Worm (Caenorhabditis elegans) whole organism, L3 larva: ENCODE data around the gene sre-13.

Experiments
- R02D3.7 ChIP-seq: fragments of 150-350 bp; optimal IDR thresholded peaks from 2 replicates; lab custom pipeline; 2014; ENCODE audit warnings: missing biosample characterization, missing genetic modification characterization
- ZK546.5 ChIP-seq: sonication (generic microtip); optimal IDR thresholded peaks from 2 replicates; lab custom pipeline; 2017; ENCODE audit warnings: missing biosample characterization, missing genetic modification characterization
- ama-1 ChIP-seq: fragments of 150-350 bp; optimal IDR thresholded peaks from 2 replicates; lab custom pipeline; 2018
- ceh-16 ChIP-seq: sonication (generic microtip); optimal IDR thresholded peaks from 2 replicates; lab custom pipeline; 2017; ENCODE audit warnings: missing biosample characterization, missing genetic modification characterization
- ceh-28 ChIP-seq: fragments of 150-350 bp; optimal IDR thresholded peaks from 2 replicates; lab custom pipeline; 2014; ENCODE audit warnings: missing biosample characterization, missing genetic modification reagents, missing genetic modification characterization
- ceh-82 ChIP-seq: fragments of 150-350 bp; optimal IDR thresholded peaks from 2 replicates; lab custom pipeline; 2014; ENCODE audit warnings: missing biosample characterization, missing genetic modification characterization
- ceh-9 ChIP-seq: sonication (generic microtip); optimal IDR thresholded peaks from 2 replicates; lab custom pipeline; 2018; ENCODE audit warnings: missing biosample characterization, missing genetic modification characterization
- daf-12 ChIP-seq: fragments of 150-350 bp; optimal IDR thresholded peaks from 2 replicates; lab custom pipeline; 2014; ENCODE audit warnings: missing biosample characterization, missing genetic modification reagents, missing genetic modification characterization
- egl-27 ChIP-seq: sonication (generic microtip); optimal IDR thresholded peaks from 4 replicates; lab custom pipeline; 2017; ENCODE audit warnings: missing biosample characterization, missing genetic modification reagents, missing genetic modification characterization
- elt-1 ChIP-seq: fragments of 150-350 bp; optimal IDR thresholded peaks from 2 replicates; lab custom pipeline; 2014; ENCODE audit warnings: missing biosample characterization, missing genetic modification characterization
- elt-3 ChIP-seq, 3 experiments: fragments of 150-350 bp in 1 of 3; sonication (generic microtip) in 2 of 3; optimal IDR thresholded peaks; 2 replicates in 2 of 3; 4 replicates in 1 of 3; lab custom pipeline; 2014 to 2017; ENCODE audit warnings: missing biosample characterization in 3 of 3, missing genetic modification characterization in 3 of 3
- fkh-10 ChIP-seq: sonication (generic microtip); optimal IDR thresholded peaks from 2 replicates; lab custom pipeline; 2017; ENCODE audit warnings: missing biosample characterization, missing genetic modification reagents, missing genetic modification characterization
- fkh-2 ChIP-seq: fragments of 150-350 bp; optimal IDR thresholded peaks from 2 replicates; lab custom pipeline; 2014; ENCODE audit warnings: missing biosample characterization, missing genetic modification reagents, missing genetic modification characterization
- fos-1 ChIP-seq: fragments of 150-350 bp; optimal IDR thresholded peaks from 2 replicates; lab custom pipeline; 2014; ENCODE audit warnings: missing biosample characterization, missing genetic modification characterization
- jun-1 ChIP-seq: fragments of 150-350 bp; optimal IDR thresholded peaks from 2 replicates; lab custom pipeline; 2014; ENCODE audit warnings: missing biosample characterization, missing genetic modification reagents, missing genetic modification characterization
- lin-15B ChIP-seq: fragments of 150-350 bp; optimal IDR thresholded peaks from 2 replicates; lab custom pipeline; 2014; ENCODE audit warnings: missing biosample characterization, missing genetic modification characterization
- lin-39 ChIP-seq: fragments of 150-350 bp; optimal IDR thresholded peaks from 2 replicates; lab custom pipeline; 2018; ENCODE audit warnings: missing biosample characterization, missing genetic modification reagents, missing genetic modification characterization
- lsy-12 ChIP-seq: sonication (generic microtip); optimal IDR thresholded peaks from 2 replicates; lab custom pipeline; 2016; ENCODE audit warnings: mild to moderate bottlenecking, missing genetic modification characterization, missing compliant biosample characterization
- mdl-1 ChIP-seq: fragments of 150-350 bp; optimal IDR thresholded peaks from 2 replicates; lab custom pipeline; 2014; ENCODE audit warnings: missing biosample characterization, missing genetic modification characterization
- mml-1 ChIP-seq: fragments of 150-350 bp; sonication (generic microtip); optimal IDR thresholded peaks from 3 replicates; lab custom pipeline; 2014; ENCODE audit warnings: missing biosample characterization, missing genetic modification characterization
- nfya-1 ChIP-seq: sonication (generic microtip); optimal IDR thresholded peaks from 2 replicates; lab custom pipeline; 2017; ENCODE audit warnings: missing genetic modification characterization, mild to moderate bottlenecking, missing compliant biosample characterization, antibody characterized with exemption, moderate library complexity; ENCODE audit not compliant: insufficient read depth
- nhr-11 ChIP-seq: fragments of 150-350 bp; optimal IDR thresholded peaks from 2 replicates; lab custom pipeline; 2014; ENCODE audit warnings: missing biosample characterization, missing genetic modification characterization
- nhr-23 ChIP-seq: fragments of 150-350 bp; optimal IDR thresholded peaks from 2 replicates; lab custom pipeline; 2014; ENCODE audit warnings: missing biosample characterization, missing genetic modification reagents, missing genetic modification characterization
- nhr-237 ChIP-seq: fragments of 150-350 bp; optimal IDR thresholded peaks from 2 replicates; lab custom pipeline; 2014; ENCODE audit warnings: missing biosample characterization, missing genetic modification characterization
- nhr-25 ChIP-seq: sonication (generic microtip); optimal IDR thresholded peaks from 2 replicates; lab custom pipeline; 2017; ENCODE audit warnings: missing biosample characterization, missing genetic modification characterization
- nhr-28 ChIP-seq: fragments of 150-350 bp; optimal IDR thresholded peaks from 2 replicates; lab custom pipeline; 2014; ENCODE audit warnings: missing biosample characterization, missing genetic modification characterization
- nhr-43 ChIP-seq: sonication (generic microtip); optimal IDR thresholded peaks from 2 replicates; lab custom pipeline; 2016; ENCODE audit warnings: mild to moderate bottlenecking, missing genetic modification characterization, missing compliant biosample characterization; ENCODE audit not compliant: poor library complexity, severe bottlenecking
- nhr-67 ChIP-seq: fragments of 150-350 bp; optimal IDR thresholded peaks from 2 replicates; lab custom pipeline; 2014; ENCODE audit warnings: missing biosample characterization, missing genetic modification characterization
- nhr-76 ChIP-seq: fragments of 150-350 bp; sonication (generic microtip); optimal IDR thresholded peaks from 5 replicates; lab custom pipeline; 2014; ENCODE audit warnings: missing biosample characterization, missing genetic modification characterization
- nhr-77 ChIP-seq: fragments of 150-350 bp; optimal IDR thresholded peaks from 2 replicates; lab custom pipeline; 2014; ENCODE audit warnings: missing biosample characterization, missing genetic modification characterization
- pha-4 ChIP-seq: fragments of 150-350 bp; optimal IDR thresholded peaks from 2 replicates; lab custom pipeline; 2014; ENCODE audit warnings: missing biosample characterization, missing genetic modification reagents, missing genetic modification characterization
- pqm-1 ChIP-seq: fragments of 150-350 bp; optimal IDR thresholded peaks from 2 replicates; lab custom pipeline; 2017; ENCODE audit warnings: missing biosample characterization, missing genetic modification characterization, inconsistent platforms
- sea-2 ChIP-seq: fragments of 150-350 bp; sonication (generic microtip); optimal IDR thresholded peaks from 4 replicates; lab custom pipeline; 2014; ENCODE audit warnings: missing biosample characterization, missing genetic modification reagents, missing genetic modification characterization
- snpc-4 ChIP-seq: fragments of 150-350 bp; optimal IDR thresholded peaks from 2 replicates; lab custom pipeline; 2014; ENCODE audit warnings: missing biosample characterization, missing genetic modification characterization
- unc-39 ChIP-seq: sonication (generic microtip); optimal IDR thresholded peaks from 4 replicates; lab custom pipeline; 2017; ENCODE audit warnings: missing biosample characterization, missing genetic modification characterization
- unc-62 ChIP-seq: fragments of 150-350 bp; sonication (generic microtip); optimal IDR thresholded peaks from 4 replicates; lab custom pipeline; 2014; ENCODE audit warnings: missing biosample characterization, missing genetic modification reagents, missing genetic modification characterization
- zag-1 ChIP-seq: fragments of 150-350 bp; optimal IDR thresholded peaks from 2 replicates; lab custom pipeline; 2014; ENCODE audit warnings: missing biosample characterization, missing genetic modification characterization

The sre-13 gene

DNA sequence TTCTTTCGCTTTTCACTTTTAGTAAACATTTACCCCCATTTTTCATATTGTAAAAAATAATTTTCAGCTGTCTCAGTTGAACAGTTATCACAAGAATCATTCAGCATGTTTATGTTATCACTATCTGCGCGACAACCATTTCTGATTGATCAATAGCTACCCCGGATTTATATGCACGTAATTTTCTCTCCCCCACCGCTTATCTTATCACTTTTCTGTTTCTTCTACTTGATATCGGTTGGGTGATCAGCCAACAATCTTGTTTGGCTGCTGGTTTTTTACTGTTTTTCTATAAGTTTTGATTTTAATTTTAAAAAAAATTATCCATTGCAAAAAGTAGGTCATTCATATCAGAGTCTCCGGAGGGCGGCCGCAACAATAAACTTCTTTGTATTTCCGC is 38.8 kb downstream of the sre-13 start:
- TF ChIP-seq elt-3 (tag; optimal IDR thresholded peaks at IDR 0.05; lab: Kevin White, UChicago), result peak in 2 of 3 experiments; percentile 90 to 94
- no peak for TF ChIP-seq zag-1
- TF ChIP-seq, all 47 proteins: peak for 1

DNA sequence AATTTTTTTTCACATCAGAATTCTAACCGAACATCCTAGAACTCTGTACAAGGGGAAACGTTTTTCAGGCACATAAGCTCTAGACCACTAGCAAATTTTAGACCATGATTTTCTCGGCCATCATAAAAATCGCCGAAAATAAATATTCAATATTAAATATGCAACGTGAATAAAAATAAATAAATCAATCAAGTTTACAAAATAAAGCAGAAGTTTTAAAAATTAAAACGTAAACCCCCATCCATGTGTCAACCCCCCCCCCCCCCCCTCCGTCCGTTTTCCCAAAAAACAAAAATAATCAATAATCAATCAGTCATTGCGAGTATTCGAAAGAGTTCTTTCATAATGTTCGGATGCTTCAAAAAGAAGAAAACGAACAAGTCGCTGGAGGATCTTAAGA is 43.4 kb downstream of the sre-13 start, which contains the start of gene catp-4:
Gene catp-4 (plus strand): TSS at position 301 of the 400 bp plus-strand sequence.
- TF ChIP-seq lsy-12 (tag; lab: Kevin White, UChicago) (no peak), snpc-4 (tag; lab: Kevin White, UChicago) (no peak), pqm-1 (no peak), unc-39 (tag; lab: Kevin White, UChicago) (no peak), ceh-9 (tag; lab: Kevin White, UChicago) (no peak), nhr-67 (no peak), elt-1 (tag; lab: Kevin White, UChicago) (no peak), jun-1 (tag; lab: Kevin White, UChicago) (no peak), lin-15B (no peak), nhr-23 (tag; lab: Kevin White, UChicago) (no peak), daf-12 (tag; lab: Kevin White, UChicago) (no peak), sea-2 (GFP tag; lab: Kevin White, UChicago) (no peak), R02D3.7 (tag; lab: Kevin White, UChicago) (no peak), nfya-1 (tag; lab: Kevin White, UChicago) (no peak), elt-3 (tag; optimal IDR thresholded peaks at IDR 0.05; lab: Kevin White, UChicago) (no peak), unc-62 (GFP tag; lab: Kevin White, UChicago) (no peak), nhr-43 (tag; lab: Kevin White, UChicago) (no peak), mdl-1 (tag; lab: Kevin White, UChicago) (no peak), lin-39 (tag; lab: Kevin White, UChicago) (no peak)

DNA sequence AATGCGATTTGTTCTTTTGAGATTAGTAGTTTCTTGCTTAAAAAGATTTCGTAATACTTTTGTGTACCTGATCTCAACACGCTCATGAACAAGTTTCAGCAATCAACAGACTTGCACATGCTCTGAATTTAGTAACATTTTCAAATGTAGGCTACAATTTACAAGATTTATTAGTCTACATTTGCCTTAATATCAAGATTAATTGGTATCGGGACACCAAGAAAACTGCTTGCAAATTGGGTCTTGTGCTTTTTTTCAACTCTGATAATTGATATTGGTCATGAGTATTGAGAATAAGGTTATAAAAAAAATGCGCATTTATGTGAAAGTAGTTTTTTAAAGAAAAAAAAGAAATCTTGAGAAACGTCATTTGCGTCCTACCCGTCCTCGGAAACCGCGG is 44.0 kb downstream of the sre-13 start:
- TF ChIP-seq nhr-11 (peak; percentile 86), ZK546.5 (tag; lab: Kevin White, UChicago) (no peak)

DNA sequence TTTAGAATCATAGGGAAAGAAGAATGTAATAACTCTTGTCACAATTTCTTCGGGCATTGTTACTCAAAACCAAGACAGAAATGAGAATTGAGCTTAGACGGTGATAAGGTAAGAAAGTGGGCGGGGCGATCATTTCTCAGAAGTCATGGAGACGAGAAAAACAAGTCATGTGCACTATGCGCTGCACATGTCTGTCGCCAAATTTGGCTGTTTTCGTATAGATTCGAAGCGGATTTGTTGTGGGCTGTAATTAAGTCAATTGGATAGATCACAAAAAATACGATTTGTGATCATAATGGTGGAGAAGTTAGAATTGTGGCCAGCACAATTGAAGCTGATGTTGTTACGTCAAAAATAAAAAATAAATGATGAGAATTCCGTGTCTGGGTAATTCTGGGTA is 44.9 kb downstream of the sre-13 start, which contains the start of gene C01G12.7:
Gene C01G12.7 (minus strand): TSS at position 195 of the 400 bp plus-strand sequence.
- peak; percentile 11 for TF ChIP-seq nhr-11
- no peak for TF ChIP-seq unc-62 (GFP tag; lab: Kevin White, UChicago)
- TF ChIP-seq, all 47 proteins: peak for 1

DNA sequence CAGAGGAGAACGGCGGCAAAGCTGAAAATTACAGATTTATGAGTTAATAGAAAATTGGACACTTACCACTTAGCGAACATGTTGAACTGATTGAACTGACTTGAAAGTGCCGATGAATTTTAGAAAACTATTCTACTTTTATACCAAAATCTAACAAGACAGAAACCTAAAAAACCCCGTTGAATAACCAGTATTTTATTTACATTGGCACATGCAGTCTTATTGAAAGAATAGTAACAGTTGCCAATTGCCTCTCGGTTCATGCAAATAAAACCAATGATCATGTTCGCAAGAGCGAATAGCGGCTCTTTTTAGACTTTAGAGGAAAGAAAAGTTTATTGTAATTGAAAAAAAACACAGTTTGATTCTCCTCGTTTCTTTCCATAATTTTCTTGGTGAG is 48.5 kb downstream of the sre-13 start, which contains the start of gene nspb-10:
Gene nspb-10 (minus strand): TSS at position 101 of the 400 bp plus-strand sequence.
- no peak for TF ChIP-seq ZK546.5 (tag; lab: Kevin White, UChicago)
- no peak for TF ChIP-seq egl-27
- no peak for TF ChIP-seq mml-1 (tag; lab: Kevin White, UChicago)
- TF ChIP-seq nhr-76 (tag; lab: Kevin White, UChicago), result no peak
- TF ChIP-seq nfya-1 (tag; lab: Kevin White, UChicago), result no peak
- no peak for TF ChIP-seq fos-1 (tag; lab: Kevin White, UChicago)
- TF ChIP-seq nhr-23 (tag; lab: Kevin White, UChicago), result no peak
- TF ChIP-seq nhr-25 (tag; lab: Kevin White, UChicago), result no peak
- TF ChIP-seq mdl-1 (tag; lab: Kevin White, UChicago), result no peak
- no peak for TF ChIP-seq zag-1
- no peak for TF ChIP-seq sea-2 (GFP tag; lab: Kevin White, UChicago)
- no peak for TF ChIP-seq nhr-77 (tag; lab: Kevin White, UChicago)
- TF ChIP-seq daf-12 (tag; lab: Kevin White, UChicago), result no peak

DNA sequence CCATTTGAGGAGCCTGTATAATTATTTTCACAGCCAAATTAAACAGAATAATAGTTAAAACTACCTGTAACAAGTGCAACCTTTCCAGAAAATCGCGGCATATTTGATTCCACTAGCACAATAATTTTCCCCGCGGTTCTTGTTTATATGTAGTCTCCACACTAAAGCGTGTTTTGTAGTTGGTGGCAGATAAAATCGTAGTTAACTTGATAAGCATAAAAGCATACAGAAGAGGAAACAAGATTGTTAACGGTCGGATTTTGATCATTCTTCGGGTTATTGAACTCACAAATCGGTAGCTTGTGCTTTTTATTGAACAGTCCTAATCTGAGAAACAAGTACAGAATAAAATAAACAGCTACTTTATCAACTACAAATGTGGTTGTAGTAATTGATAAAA is 49.2 kb downstream of the sre-13 start, which contains the start of gene C01G12.5:
Gene C01G12.5 (minus strand): TSS at position 101 of the 400 bp plus-strand sequence.
- TF ChIP-seq ZK546.5 (tag; lab: Kevin White, UChicago) (no peak), ceh-16 (no peak), pqm-1 (no peak), lin-15B (no peak), fkh-2 (tag; lab: Kevin White, UChicago) (no peak), nhr-28 (tag; lab: Kevin White, UChicago) (no peak), elt-1 (tag; lab: Kevin White, UChicago) (no peak), sea-2 (GFP tag; lab: Kevin White, UChicago) (no peak), ceh-28 (tag; lab: Kevin White, UChicago) (no peak), daf-12 (tag; lab: Kevin White, UChicago) (no peak), pha-4 (no peak), nhr-237 (tag; lab: Kevin White, UChicago) (no peak), elt-3 (tag; optimal IDR thresholded peaks at IDR 0.05; lab: Kevin White, UChicago) (no peak), ama-1 (lab: Kevin White, UChicago) (no peak), ceh-82 (tag; lab: Kevin White, UChicago) (no peak), R02D3.7 (tag; lab: Kevin White, UChicago) (no peak), fkh-10 (GFP tag; lab: Kevin White, UChicago) (no peak), unc-39 (tag; lab: Kevin White, UChicago) (no peak), zag-1 (no peak), nhr-76 (tag; lab: Kevin White, UChicago) (no peak)
